Worm (Caenorhabditis elegans) whole organism, mixed stage, embryonic: ENCODE measurements around the gene str-193.

Source experiments
- M03D4.4 ChIP-seq: sonication (generic microtip); optimal IDR thresholded peaks from 2 replicates; lab custom pipeline; 2017; ENCODE audit warnings: mild to moderate bottlenecking, missing genetic modification characterization, missing compliant biosample characterization
- bed-3 ChIP-seq: fragments of 200-800 bp; sonication (Bioruptor generic); optimal IDR thresholded peaks from 3 replicates; lab custom pipeline; 2018; ENCODE audit warnings: mild to moderate bottlenecking, missing genetic modification characterization, moderate library complexity, missing compliant biosample characterization
- blmp-1 ChIP-seq: fragments of 150-350 bp; optimal IDR thresholded peaks from 2 replicates; lab custom pipeline; 2014; ENCODE audit warnings: missing biosample characterization, missing genetic modification characterization
- ceh-39 ChIP-seq: fragments of 150-350 bp; optimal IDR thresholded peaks from 2 replicates; lab custom pipeline; 2014; ENCODE audit warnings: missing biosample characterization, missing genetic modification characterization
- ceh-43 ChIP-seq: fragments of 200-800 bp; sonication (Bioruptor generic); optimal IDR thresholded peaks from 2 replicates; lab custom pipeline; 2018; ENCODE audit warnings: mild to moderate bottlenecking, missing genetic modification characterization, moderate library complexity, missing compliant biosample characterization
- ceh-83 ChIP-seq: fragments of 200-800 bp; sonication (Bioruptor generic); optimal IDR thresholded peaks from 2 replicates; lab custom pipeline; 2018; ENCODE audit warnings: mild to moderate bottlenecking, missing genetic modification characterization, missing compliant biosample characterization
- cnd-1 ChIP-seq: fragments of 200-800 bp; sonication (Bioruptor generic); optimal IDR thresholded peaks from 2 replicates; lab custom pipeline; 2018; ENCODE audit warnings: mild to moderate bottlenecking, missing genetic modification characterization, missing compliant biosample characterization
- drap-1 ChIP-seq: fragments of 200-800 bp; sonication (Bioruptor generic); optimal IDR thresholded peaks from 3 replicates; lab custom pipeline; 2018; ENCODE audit warnings: mild to moderate bottlenecking, missing genetic modification characterization, missing compliant biosample characterization
- elt-1 ChIP-seq: sonication (generic microtip); optimal IDR thresholded peaks from 2 replicates; lab custom pipeline; 2017; ENCODE audit warnings: missing genetic modification characterization, mild to moderate bottlenecking, missing compliant biosample characterization, antibody characterized with exemption, moderate library complexity, borderline replicate concordance; ENCODE audit not compliant: insufficient read depth
- elt-3 ChIP-seq: fragments of 150-350 bp; optimal IDR thresholded peaks from 2 replicates; lab custom pipeline; 2014; ENCODE audit warnings: missing biosample characterization, missing genetic modification characterization
- flh-1 ChIP-seq: fragments of 200-800 bp; sonication (Bioruptor generic); optimal IDR thresholded peaks from 2 replicates; lab custom pipeline; 2018; ENCODE audit warnings: mild to moderate bottlenecking, missing genetic modification characterization, moderate library complexity, missing compliant biosample characterization
- ham-2 ChIP-seq: fragments of 200-800 bp; sonication (Bioruptor generic); optimal IDR thresholded peaks from 2 replicates; lab custom pipeline; 2018; ENCODE audit warnings: mild to moderate bottlenecking, missing genetic modification characterization, missing compliant biosample characterization
- hlh-1 ChIP-seq: fragments of 150-350 bp; optimal IDR thresholded peaks from 2 replicates; lab custom pipeline; 2014; ENCODE audit warnings: missing biosample characterization, missing genetic modification reagents, missing genetic modification characterization
- lin-13 ChIP-seq: fragments of 150-350 bp; optimal IDR thresholded peaks from 2 replicates; lab custom pipeline; 2014; ENCODE audit warnings: missing biosample characterization, missing genetic modification characterization
- lin-32 ChIP-seq: fragments of 200-800 bp; sonication (Bioruptor generic); optimal IDR thresholded peaks from 2 replicates; lab custom pipeline; 2018; ENCODE audit warnings: mild to moderate bottlenecking, missing genetic modification characterization, missing compliant biosample characterization
- lsy-2 ChIP-seq: fragments of 150-350 bp; optimal IDR thresholded peaks from 2 replicates; lab custom pipeline; 2014; ENCODE audit warnings: missing biosample characterization, missing genetic modification characterization
- mab-5 ChIP-seq: fragments of 150-350 bp; optimal IDR thresholded peaks from 2 replicates; lab custom pipeline; 2014; ENCODE audit warnings: missing biosample characterization, missing genetic modification characterization
- mep-1 ChIP-seq: fragments of 150-350 bp; optimal IDR thresholded peaks from 2 replicates; lab custom pipeline; 2017; ENCODE audit warnings: missing biosample characterization, missing genetic modification reagents, missing genetic modification characterization, inconsistent platforms
- mls-2 ChIP-seq: sonication (generic microtip); optimal IDR thresholded peaks from 2 replicates; lab custom pipeline; 2016; ENCODE audit warnings: mild to moderate bottlenecking, missing genetic modification characterization, moderate library complexity, missing compliant biosample characterization
- nhr-12 ChIP-seq: fragments of 150-350 bp; optimal IDR thresholded peaks from 2 replicates; lab custom pipeline; 2014; ENCODE audit warnings: missing biosample characterization, missing genetic modification characterization
- nhr-2 ChIP-seq: fragments of 150-350 bp; optimal IDR thresholded peaks from 2 replicates; lab custom pipeline; 2014; ENCODE audit warnings: missing biosample characterization, missing genetic modification characterization
- nhr-237 ChIP-seq: fragments of 150-350 bp; optimal IDR thresholded peaks from 2 replicates; lab custom pipeline; 2014; ENCODE audit warnings: missing biosample characterization, missing genetic modification characterization
- nhr-28 ChIP-seq: fragments of 150-350 bp; optimal IDR thresholded peaks from 2 replicates; lab custom pipeline; 2014; ENCODE audit warnings: missing biosample characterization, missing genetic modification characterization
- nhr-76 ChIP-seq: sonication (generic microtip); optimal IDR thresholded peaks from 2 replicates; lab custom pipeline; 2017; ENCODE audit warnings: missing biosample characterization, missing genetic modification characterization
- sem-2 ChIP-seq: fragments of 200-800 bp; sonication (Bioruptor generic); optimal IDR thresholded peaks from 2 replicates; lab custom pipeline; 2018; ENCODE audit warnings: mild to moderate bottlenecking, missing genetic modification characterization, missing compliant biosample characterization
- snpc-4 ChIP-seq: fragments of 150-350 bp; optimal IDR thresholded peaks from 2 replicates; lab custom pipeline; 2014; ENCODE audit warnings: missing biosample characterization, missing genetic modification characterization
- sptf-1 ChIP-seq: sonication (generic microtip); optimal IDR thresholded peaks from 2 replicates; lab custom pipeline; 2017; ENCODE audit warnings: mild to moderate bottlenecking, missing genetic modification characterization, moderate library complexity, missing compliant biosample characterization
- tbx-8 ChIP-seq: fragments of 200-800 bp; sonication (Bioruptor generic); optimal IDR thresholded peaks from 2 replicates; lab custom pipeline; 2018; ENCODE audit warnings: mild to moderate bottlenecking, missing genetic modification characterization, moderate library complexity, missing compliant biosample characterization
- unc-39 ChIP-seq: fragments of 150-350 bp; optimal IDR thresholded peaks from 2 replicates; lab custom pipeline; 2014; ENCODE audit warnings: missing biosample characterization, missing genetic modification characterization
- unc-62 ChIP-seq: fragments of 150-350 bp; optimal IDR thresholded peaks from 2 replicates; lab custom pipeline; 2014; ENCODE audit warnings: missing biosample characterization, missing genetic modification reagents, missing genetic modification characterization
- zip-8 ChIP-seq: fragments of 150-350 bp; optimal IDR thresholded peaks from 2 replicates; lab custom pipeline; 2014; ENCODE audit warnings: missing biosample characterization, missing genetic modification characterization
- ztf-11 ChIP-seq: fragments of 150-350 bp; optimal IDR thresholded peaks from 2 replicates; lab custom pipeline; 2014; ENCODE audit warnings: missing biosample characterization, missing genetic modification characterization

The str-193 gene

ce11 chrV:9803176-9803575 is 18.4 kb downstream of the str-193 start, which contains the start of gene sru-39:
Gene sru-39 (plus strand): TSS chrV:9803476.
- no peak for TF ChIP-seq bed-3 (GFP tag; lab: Kevin White, UChicago)
- no peak for TF ChIP-seq blmp-1
- TF ChIP-seq mab-5 (tag; lab: Kevin White, UChicago): no peak
- TF ChIP-seq nhr-28: no peak
- no peak for TF ChIP-seq flh-1 (GFP tag; lab: Kevin White, UChicago)
- TF ChIP-seq elt-3 (tag; lab: Kevin White, UChicago): no peak
- no peak for TF ChIP-seq nhr-237
- TF ChIP-seq tbx-8 (GFP tag; lab: Kevin White, UChicago): no peak
- no peak for TF ChIP-seq unc-62 (GFP tag; lab: Kevin White, UChicago)
- TF ChIP-seq mep-1 (tag; lab: Kevin White, UChicago): no peak
- no peak for TF ChIP-seq hlh-1 (tag; lab: Kevin White, UChicago)
- no peak for TF ChIP-seq mls-2

- TF ChIP-seq hlh-1 (tag; lab: Kevin White, UChicago) (no peak), ceh-43 (GFP tag; lab: Kevin White, UChicago) (no peak), nhr-76 (no peak), lin-32 (no peak), unc-62 (GFP tag; lab: Kevin White, UChicago) (no peak), zip-8 (no peak), tbx-8 (GFP tag; lab: Kevin White, UChicago) (no peak), lin-13 (tag; lab: Kevin White, UChicago) (no peak), elt-1 (tag; lab: Kevin White, UChicago) (no peak), bed-3 (GFP tag; lab: Kevin White, UChicago) (no peak), nhr-2 (tag; lab: Kevin White, UChicago) (no peak), blmp-1 (no peak), unc-39 (no peak), ceh-39 (tag; lab: Kevin White, UChicago) (no peak), sptf-1 (no peak), nhr-237 (no peak), drap-1 (GFP tag; lab: Kevin White, UChicago) (no peak)
- TF ChIP-seq, all 35 proteins: peak for 0
Observed at ce11 chrV:9801965-9802364, 19.7 kb downstream of the str-193 start, which contains the start of gene F46B6.10. Gene F46B6.10 (minus strand): TSS chrV:9802065.

ce11 chrV:9799076-9799475 is 22.5 kb downstream of the str-193 start, which contains the start of gene F46B6.13:
Gene F46B6.13 (minus strand): TSS chrV:9799176.
- TF ChIP-seq M03D4.4 (tag; lab: Kevin White, UChicago) (no peak), unc-39 (no peak), flh-1 (GFP tag; lab: Kevin White, UChicago) (no peak), sem-2 (GFP tag; lab: Kevin White, UChicago) (no peak), mls-2 (no peak), mep-1 (tag; lab: Kevin White, UChicago) (no peak), snpc-4 (no peak), blmp-1 (no peak), nhr-12 (tag; lab: Kevin White, UChicago) (no peak), nhr-2 (tag; lab: Kevin White, UChicago) (no peak), nhr-28 (no peak), mab-5 (tag; lab: Kevin White, UChicago) (no peak), hlh-1 (tag; lab: Kevin White, UChicago) (no peak), bed-3 (GFP tag; lab: Kevin White, UChicago) (no peak), lsy-2 (tag; lab: Kevin White, UChicago) (no peak), zip-8 (no peak), ceh-43 (GFP tag; lab: Kevin White, UChicago) (no peak), sptf-1 (no peak), nhr-237 (no peak)

ce11 chrV:9798212-9798611 is 23.4 kb downstream of the str-193 start:
- no peak for TF ChIP-seq ceh-83
- TF ChIP-seq sptf-1: no peak
- no peak for TF ChIP-seq elt-3 (tag; lab: Kevin White, UChicago)
- TF ChIP-seq nhr-2 (tag; lab: Kevin White, UChicago): no peak
- no peak for TF ChIP-seq ceh-43 (GFP tag; lab: Kevin White, UChicago)
- TF ChIP-seq snpc-4: no peak
- no peak for TF ChIP-seq nhr-76
- no peak for TF ChIP-seq bed-3 (GFP tag; lab: Kevin White, UChicago)
- TF ChIP-seq drap-1 (GFP tag; lab: Kevin White, UChicago): no peak
- no peak for TF ChIP-seq cnd-1 (tag; lab: Kevin White, UChicago)
- no peak for TF ChIP-seq zip-8
- TF ChIP-seq M03D4.4 (tag; lab: Kevin White, UChicago): no peak
- no peak for TF ChIP-seq unc-39
- no peak for TF ChIP-seq hlh-1 (tag; lab: Kevin White, UChicago)
- no peak for TF ChIP-seq ztf-11 (tag; lab: Kevin White, UChicago)
- no peak for TF ChIP-seq nhr-12 (tag; lab: Kevin White, UChicago)
- no peak for TF ChIP-seq mep-1 (tag; lab: Kevin White, UChicago)
- no peak for TF ChIP-seq ham-2 (GFP tag; lab: Kevin White, UChicago)
- TF ChIP-seq mls-2: no peak
